Worm (Caenorhabditis elegans): Measurements from ENCODE around the gene srt-45.

DNA sequence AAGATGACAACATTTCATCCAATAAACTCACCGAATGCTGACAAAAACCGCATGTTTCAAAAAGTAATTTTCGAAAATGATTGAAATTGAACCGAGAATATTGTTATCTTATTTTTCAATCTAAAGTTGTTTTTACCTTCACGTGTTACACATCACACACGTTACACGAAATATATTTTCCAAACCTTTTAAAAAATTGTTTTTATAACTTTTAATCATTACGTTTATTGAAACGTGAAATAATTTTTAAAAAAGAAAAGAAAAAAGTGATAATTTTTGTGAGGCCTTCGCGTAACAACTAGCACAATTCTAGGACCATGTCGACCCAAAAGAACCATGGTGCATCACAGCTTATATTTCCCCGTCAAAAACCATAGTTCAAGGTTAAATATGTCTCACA lies 11.0 kb downstream of the srt-45 start, which contains the start of gene M162.7:
- TF ChIP-seq tbx-11 (GFP tag; IDR thresholded peaks at IDR 0.05): no peak
- no peak for TF ChIP-seq ama-1 (optimal IDR thresholded peaks at IDR 0.05)
- no peak for TF ChIP-seq hmbx-1 (tag; optimal IDR thresholded peaks at IDR 0.05)
- no peak for TF ChIP-seq aly-1 (tag; optimal IDR thresholded peaks at IDR 0.05)
- TF ChIP-seq ceh-13 (GFP tag; optimal IDR thresholded peaks at IDR 0.05): no peak
- TF ChIP-seq tbx-37 (GFP tag; conservative IDR thresholded peaks at IDR 0.05): no peak
- no peak for TF ChIP-seq ceh-36 (tag; optimal IDR thresholded peaks at IDR 0.05)
- no peak for TF ChIP-seq tra-4 (tag; optimal IDR thresholded peaks at IDR 0.05)
- no peak for TF ChIP-seq hmg-4 (GFP tag; optimal IDR thresholded peaks at IDR 0.05)
- TF ChIP-seq flt-1 (GFP tag; IDR thresholded peaks at IDR 0.05): no peak
- no peak for TF ChIP-seq sea-1 (GFP tag; conservative IDR thresholded peaks at IDR 0.05)
- TF ChIP-seq ets-7 (tag; optimal IDR thresholded peaks at IDR 0.05): no peak
- TF ChIP-seq B0310.2 (tag; optimal IDR thresholded peaks at IDR 0.05): no peak
- TF ChIP-seq scrt-1 (GFP tag; IDR thresholded peaks at IDR 0.05): no peak
